Fruit fly (Drosophila melanogaster) whole organism, embryonic: ENCODE data around the gene RhoGAP19D.

ENCODE experiments used
- Atf-2 ChIP-seq: fragments of 200-800 bp; sonication (Bioruptor generic); optimal IDR thresholded peaks from 2 replicates; lab custom pipeline; 2016; ENCODE audit warnings: missing biosample characterization, missing genetic modification characterization
- CG12236 ChIP-seq: fragments of 200-800 bp; sonication (Bioruptor generic); optimal IDR thresholded peaks from 2 replicates; lab custom pipeline; 2016; ENCODE audit warnings: missing biosample characterization, missing genetic modification characterization
- CG12659 ChIP-seq: fragments of 200-800 bp; sonication (Bioruptor generic); optimal IDR thresholded peaks from 3 replicates; lab custom pipeline; 2017; ENCODE audit warnings: mild to moderate bottlenecking, missing biosample characterization, missing genetic modification reagents, missing genetic modification characterization
- CG14050 ChIP-seq: fragments of 200-800 bp; sonication (Bioruptor generic); IDR thresholded peaks from 3 replicates; pipeline ENCODE4 v1.3.6; 2022; ENCODE audit warnings: missing biosample characterization, missing genetic modification characterization
- CG14441 ChIP-seq: fragments of 200-800 bp; sonication (Bioruptor generic); IDR thresholded peaks from 2 replicates; pipeline ENCODE4 v1.3.6; 2022; ENCODE audit warnings: missing biosample characterization, missing genetic modification characterization
- CG14860 ChIP-seq: fragments of 200-800 bp; sonication (Bioruptor generic); IDR thresholded peaks from 3 replicates; pipeline ENCODE4 v1.3.6; 2022; ENCODE audit warnings: missing biosample characterization, missing genetic modification characterization; ENCODE audit not compliant: partially characterized antibody
- CG16813 ChIP-seq: fragments of 200-800 bp; sonication (Bioruptor generic); IDR thresholded peaks from 3 replicates; pipeline ENCODE4 v1.3.6; 2022; ENCODE audit warnings: missing biosample characterization, missing genetic modification characterization; ENCODE audit not compliant: partially characterized antibody
- CG16815 ChIP-seq: fragments of 200-800 bp; sonication (Bioruptor generic); optimal IDR thresholded peaks from 3 replicates; lab custom pipeline; 2017; ENCODE audit warnings: missing biosample characterization, mild to moderate bottlenecking, missing genetic modification characterization
- CG17568 ChIP-seq: fragments of 200-800 bp; sonication (Bioruptor generic); optimal IDR thresholded peaks from 2 replicates; lab custom pipeline; 2018; ENCODE audit warnings: missing biosample characterization, mild to moderate bottlenecking, missing genetic modification characterization, moderate library complexity
- CG17612 ChIP-seq: fragments of 200-800 bp; sonication (Bioruptor generic); IDR thresholded peaks from 2 replicates; pipeline ENCODE4 v1.3.6; 2022; ENCODE audit warnings: missing biosample characterization, missing genetic modification characterization
- CG17802 ChIP-seq: fragments of 200-800 bp; sonication (Bioruptor generic); optimal IDR thresholded peaks from 2 replicates; lab custom pipeline; 2018; ENCODE audit warnings: missing biosample characterization, mild to moderate bottlenecking, missing genetic modification characterization, moderate library complexity
- CG1792 ChIP-seq: fragments of 200-800 bp; sonication (Bioruptor generic); optimal IDR thresholded peaks from 2 replicates; lab custom pipeline; 2016; ENCODE audit warnings: missing biosample characterization, missing genetic modification characterization
- CG18262 ChIP-seq: fragments of 200-800 bp; optimal IDR thresholded peaks from 3 replicates; lab custom pipeline; 2019; ENCODE audit warnings: missing biosample characterization, mild to moderate bottlenecking, missing genetic modification characterization, moderate library complexity
- CG34224 ChIP-seq: fragments of 200-800 bp; sonication (Bioruptor generic); IDR thresholded peaks from 3 replicates; pipeline ENCODE4 v1.3.6; 2022; ENCODE audit warnings: missing biosample characterization, missing genetic modification characterization; ENCODE audit not compliant: partially characterized antibody
- CG5180 ChIP-seq: fragments of 200-800 bp; sonication (Bioruptor generic); optimal IDR thresholded peaks from 3 replicates; lab custom pipeline; 2017; ENCODE audit warnings: missing biosample characterization, missing genetic modification characterization, mild to moderate bottlenecking, moderate library complexity, missing genetic modification reagents
- CG6272 ChIP-seq: fragments of 200-800 bp; sonication (Bioruptor generic); IDR thresholded peaks from 2 replicates; pipeline ENCODE4 v1.3.6; 2022; ENCODE audit warnings: missing biosample characterization, missing genetic modification characterization
- CG7357 ChIP-seq: fragments of 200-800 bp; sonication (Bioruptor generic); IDR thresholded peaks from 3 replicates; pipeline ENCODE4 v1.3.6; 2022; ENCODE audit warnings: missing biosample characterization, missing genetic modification characterization
- CG7372 ChIP-seq: fragments of 200-800 bp; sonication (Bioruptor generic); IDR thresholded peaks from 2 replicates; pipeline ENCODE4 v1.3.6; 2022; ENCODE audit warnings: missing biosample characterization, missing genetic modification characterization
- CG7928 ChIP-seq: fragments of 200-800 bp; sonication (Bioruptor generic); optimal IDR thresholded peaks from 2 replicates; lab custom pipeline; 2017; ENCODE audit warnings: missing biosample characterization, mild to moderate bottlenecking, missing genetic modification characterization
- CG8290 ChIP-seq, 3 experiments: fragments of 200-800 bp; sonication (Bioruptor generic); optimal IDR thresholded peaks; 2 replicates each; lab custom pipeline; 2016 to 2019; ENCODE audit warnings: missing biosample characterization in 3 of 3, missing genetic modification characterization in 3 of 3, mild to moderate bottlenecking in 2 of 3, moderate library complexity in 1 of 3
- CG9876 ChIP-seq: fragments of 200-800 bp; sonication (Bioruptor generic); optimal IDR thresholded peaks from 2 replicates; lab custom pipeline; 2016; ENCODE audit warnings: missing biosample characterization, missing genetic modification characterization
- D19B ChIP-seq: fragments of 200-800 bp; sonication (Bioruptor generic); optimal IDR thresholded peaks from 2 replicates; lab custom pipeline; 2017; ENCODE audit warnings: missing biosample characterization, mild to moderate bottlenecking, missing genetic modification characterization
- Deaf1 ChIP-seq: fragments of 200-800 bp; optimal IDR thresholded peaks from 3 replicates; lab custom pipeline; 2019; ENCODE audit warnings: missing biosample characterization, mild to moderate bottlenecking, missing genetic modification characterization, moderate library complexity
- E2f2 ChIP-seq: fragments of 200-800 bp; sonication (Bioruptor generic); IDR thresholded peaks from 2 replicates; pipeline ENCODE4 v1.3.6; 2022; ENCODE audit warnings: missing biosample characterization, missing genetic modification characterization
- Elba2 ChIP-seq: fragments of 200-800 bp; sonication (Bioruptor generic); optimal IDR thresholded peaks from 3 replicates; lab custom pipeline; 2016; ENCODE audit warnings: missing biosample characterization, missing genetic modification characterization
- Fer1 ChIP-seq: fragments of 200-800 bp; sonication (Bioruptor generic); optimal IDR thresholded peaks from 2 replicates; lab custom pipeline; 2017; ENCODE audit warnings: missing biosample characterization, mild to moderate bottlenecking, missing genetic modification characterization
- Fer2 ChIP-seq: fragments of 200-800 bp; sonication (Bioruptor generic); optimal IDR thresholded peaks from 2 replicates; lab custom pipeline; 2018; ENCODE audit warnings: missing biosample characterization, mild to moderate bottlenecking, missing genetic modification characterization, moderate library complexity
- HLHmδ ChIP-seq: fragments of 200-800 bp; sonication (Bioruptor generic); optimal IDR thresholded peaks from 2 replicates; lab custom pipeline; 2018; ENCODE audit warnings: missing biosample characterization, mild to moderate bottlenecking, missing genetic modification characterization, moderate library complexity
- Lim3 ChIP-seq: fragments of 200-800 bp; sonication (Bioruptor generic); IDR thresholded peaks from 2 replicates; pipeline ENCODE4 v1.3.6; 2022; ENCODE audit warnings: missing biosample characterization, missing genetic modification characterization
- Mad ChIP-seq: fragments of 200-800 bp; sonication (Bioruptor generic); optimal IDR thresholded peaks from 2 replicates; lab custom pipeline; 2016; ENCODE audit warnings: missing biosample characterization, missing genetic modification characterization
- Meics ChIP-seq: fragments of 200-800 bp; sonication (Bioruptor generic); optimal IDR thresholded peaks from 2 replicates; lab custom pipeline; 2017; ENCODE audit warnings: missing biosample characterization, mild to moderate bottlenecking, missing genetic modification characterization
- Mes4 ChIP-seq: fragments of 200-800 bp; sonication (Bioruptor generic); optimal IDR thresholded peaks from 2 replicates; lab custom pipeline; 2016; ENCODE audit warnings: missing biosample characterization, missing genetic modification characterization
- NC2β ChIP-seq: fragments of 200-800 bp; sonication (Bioruptor generic); optimal IDR thresholded peaks from 2 replicates; lab custom pipeline; 2016; ENCODE audit warnings: missing biosample characterization, missing genetic modification characterization
- Optix ChIP-seq: fragments of 200-800 bp; sonication (Bioruptor generic); IDR thresholded peaks from 3 replicates; pipeline ENCODE4 v1.3.6; 2022; ENCODE audit warnings: missing biosample characterization, missing genetic modification characterization
- Rx ChIP-seq: fragments of 200-800 bp; sonication (Bioruptor generic); IDR thresholded peaks from 2 replicates; pipeline ENCODE4 v1.3.6; 2022; ENCODE audit warnings: missing biosample characterization, missing genetic modification characterization
- Six4 ChIP-seq: fragments of 200-800 bp; sonication (Bioruptor generic); optimal IDR thresholded peaks from 2 replicates; lab custom pipeline; 2016; ENCODE audit warnings: missing biosample characterization, missing genetic modification characterization
- Spps ChIP-seq: fragments of 200-800 bp; sonication (Bioruptor generic); optimal IDR thresholded peaks from 2 replicates; lab custom pipeline; 2018; ENCODE audit warnings: missing biosample characterization, mild to moderate bottlenecking, missing genetic modification characterization
- bab2 ChIP-seq: fragments of 200-800 bp; sonication (Bioruptor generic); optimal IDR thresholded peaks from 2 replicates; lab custom pipeline; 2016; ENCODE audit warnings: missing biosample characterization, missing genetic modification characterization
- bigmax ChIP-seq: fragments of 200-800 bp; sonication (Bioruptor generic); optimal IDR thresholded peaks from 2 replicates; lab custom pipeline; 2018; ENCODE audit warnings: missing biosample characterization, mild to moderate bottlenecking, missing genetic modification characterization
- hbn ChIP-seq: fragments of 200-800 bp; sonication (Bioruptor generic); IDR thresholded peaks from 2 replicates; pipeline ENCODE4 v1.3.6; 2022; ENCODE audit warnings: missing biosample characterization, missing genetic modification characterization; ENCODE audit not compliant: partially characterized antibody
- jing ChIP-seq: fragments of 200-800 bp; sonication (Bioruptor generic); optimal IDR thresholded peaks from 2 replicates; lab custom pipeline; 2018; ENCODE audit warnings: missing biosample characterization, mild to moderate bottlenecking, missing genetic modification characterization
- kay ChIP-seq: fragments of 200-800 bp; sonication (Bioruptor generic); optimal IDR thresholded peaks from 2 replicates; lab custom pipeline; 2016; ENCODE audit warnings: missing biosample characterization, missing genetic modification characterization
- luna ChIP-seq: fragments of 200-800 bp; sonication (Bioruptor generic); optimal IDR thresholded peaks from 2 replicates; lab custom pipeline; 2016; ENCODE audit warnings: missing biosample characterization, missing genetic modification characterization
- p53 ChIP-seq: fragments of 200-800 bp; sonication (Bioruptor generic); optimal IDR thresholded peaks from 2 replicates; lab custom pipeline; 2016; ENCODE audit warnings: missing biosample characterization, missing genetic modification characterization
- phol ChIP-seq: fragments of 200-800 bp; sonication (Bioruptor generic); optimal IDR thresholded peaks from 3 replicates; lab custom pipeline; 2018; ENCODE audit warnings: missing biosample characterization, mild to moderate bottlenecking, missing genetic modification characterization, moderate library complexity
- pzg ChIP-seq: fragments of 200-800 bp; sonication (Bioruptor generic); optimal IDR thresholded peaks from 3 replicates; lab custom pipeline; 2018; ENCODE audit warnings: missing biosample characterization, mild to moderate bottlenecking, missing genetic modification characterization, moderate library complexity
- sisA ChIP-seq: fragments of 200-800 bp; sonication (Bioruptor generic); IDR thresholded peaks from 2 replicates; pipeline ENCODE4 v1.3.6; 2022; ENCODE audit warnings: missing biosample characterization, missing genetic modification characterization
- slbo ChIP-seq: fragments of 200-800 bp; sonication (Bioruptor generic); IDR thresholded peaks from 2 replicates; pipeline ENCODE4 v1.3.6; 2022; ENCODE audit warnings: missing biosample characterization, missing genetic modification characterization
- tx ChIP-seq: fragments of 200-800 bp; sonication (Bioruptor generic); optimal IDR thresholded peaks from 2 replicates; lab custom pipeline; 2016; ENCODE audit warnings: missing biosample characterization, missing genetic modification characterization
- zfh1 ChIP-seq: fragments of 200-800 bp; sonication (Bioruptor generic); IDR thresholded peaks from 3 replicates; pipeline ENCODE4 v1.3.6; 2022; ENCODE audit warnings: missing biosample characterization, missing genetic modification characterization

Gene RhoGAP19D

dm6 chrX:20524754-20525236, 14.3 kb upstream of the RhoGAP19D start, which contains the start of gene Tak1 (continued):
- no peak for TF ChIP-seq Six4 (GFP tag; lab: Kevin White, UChicago)
- no peak for TF ChIP-seq kay (GFP tag; lab: Kevin White, UChicago)
- peak; percentile 60; the same call in 1 of the 2 replicates for TF ChIP-seq CG14441
- TF ChIP-seq sisA (GFP tag; lab: Robert Waterston, UW) = peak; percentile 56
- TF ChIP-seq p53 (GFP tag; lab: Kevin White, UChicago) = peak; percentile 17
- TF ChIP-seq Fer2 = no peak
- no peak for TF ChIP-seq Optix (GFP tag; lab: Robert Waterston, UW)
- peak; percentile 41 for TF ChIP-seq bab2 (GFP tag; lab: Kevin White, UChicago)
- TF ChIP-seq slbo (GFP tag; lab: Robert Waterston, UW) = peak; percentile 79
- peak; percentile 74 for TF ChIP-seq CG12659 (GFP tag; lab: Kevin White, UChicago)
- no peak for TF ChIP-seq bigmax (GFP tag; lab: Kevin White, UChicago)
- TF ChIP-seq CG5180 = no peak
- peak; percentile 77 for TF ChIP-seq CG16813 (GFP tag; lab: Robert Waterston, UW)
- TF ChIP-seq CG8290 (GFP tag; optimal IDR thresholded peaks at IDR 0.05; lab: Kevin White, UChicago) = peak; percentile 62
- TF ChIP-seq CG8290 (tag; optimal IDR thresholded peaks at IDR 0.05; lab: Kevin White, UChicago) = peak in 1 of 2 experiments; percentile 85
- peak; percentile 26 for TF ChIP-seq tx (GFP tag; lab: Kevin White, UChicago)
- no peak for TF ChIP-seq Mad (GFP tag; lab: Kevin White, UChicago)
- peak; percentile 26 for TF ChIP-seq NC2β (GFP tag; lab: Kevin White, UChicago)
- TF ChIP-seq Deaf1 = no peak
- TF ChIP-seq Rx (GFP tag; lab: Robert Waterston, UW) = peak; percentile 42; the same call in 1 of the 2 replicates
- peak; percentile 36 for TF ChIP-seq Fer1 (GFP tag; lab: Kevin White, UChicago)
- TF ChIP-seq zfh1 (GFP tag; lab: Robert Waterston, UW) = peak; percentile 52; the same call in 2 of the 3 replicates
- TF ChIP-seq CG7372 (GFP tag; lab: Robert Waterston, UW) = peak; percentile 9; the same call in 1 of the 2 replicates
- TF ChIP-seq CG7928 (GFP tag; lab: Kevin White, UChicago) = no peak
- no peak for TF ChIP-seq CG12236 (GFP tag; lab: Kevin White, UChicago)
- TF ChIP-seq HLHmδ = peak; percentile 24
- TF ChIP-seq CG34224 (GFP tag; lab: Robert Waterston, UW) = peak; percentile 80
- no peak for TF ChIP-seq CG17612
- no peak for TF ChIP-seq Lim3 (GFP tag; lab: Robert Waterston, UW)
- TF ChIP-seq CG9876 (GFP tag; lab: Kevin White, UChicago) = peak; percentile 54
- TF ChIP-seq CG17802 (tag; lab: Kevin White, UChicago) = peak; percentile 89
- peak; percentile 58 for TF ChIP-seq E2f2 (GFP tag; lab: Robert Waterston, UW)
- no peak for TF ChIP-seq luna (GFP tag; lab: Kevin White, UChicago)
- TF ChIP-seq D19B (GFP tag; lab: Kevin White, UChicago) = no peak
- peak; percentile 63 for TF ChIP-seq pzg (GFP tag; lab: Kevin White, UChicago)
- TF ChIP-seq hbn (GFP tag; lab: Robert Waterston, UW) = peak; percentile 60
- peak; percentile 59 for TF ChIP-seq Meics
- no peak for TF ChIP-seq CG14050 (GFP tag; lab: Robert Waterston, UW)
- peak; percentile 26 for TF ChIP-seq jing (GFP tag; lab: Kevin White, UChicago)
- TF ChIP-seq CG18262 = peak; percentile 48
- 0 out of 3 replicates have a peak, but pooled peaks have one; percentile 49 for TF ChIP-seq CG7357 (GFP tag; lab: Robert Waterston, UW)
- TF ChIP-seq Mes4 (GFP tag; lab: Kevin White, UChicago) = peak; percentile 37
- TF ChIP-seq phol (tag; lab: Kevin White, UChicago) = peak; percentile 45
- peak; percentile 43 for TF ChIP-seq CG1792 (GFP tag; lab: Kevin White, UChicago)
- TF ChIP-seq Spps (tag; lab: Kevin White, UChicago) = no peak
- no peak for TF ChIP-seq CG16815 (GFP tag; lab: Kevin White, UChicago)
- TF ChIP-seq Elba2 (GFP tag; lab: Kevin White, UChicago) = no peak
- TF ChIP-seq CG14860 (GFP tag; lab: Robert Waterston, UW) = peak; percentile 82
- TF ChIP-seq CG6272 (GFP tag; lab: Robert Waterston, UW) = no peak
- no peak for TF ChIP-seq CG17568 (GFP tag; lab: Kevin White, UChicago)
- peak; percentile 65 for TF ChIP-seq Atf-2 (GFP tag; lab: Kevin White, UChicago)
